Fruit fly (Drosophila melanogaster) whole organism, wandering third instar larva: ENCODE data around the gene Gr8a.

Experiments
- Abd-B ChIP-seq: fragments of >200 bp; optimal IDR thresholded peaks from 2 replicates; lab custom pipeline; 2017; ENCODE audit warnings: missing biosample characterization, missing genetic modification characterization
- CG32264 ChIP-seq: fragments of 200-800 bp; sonication (Bioruptor generic); optimal IDR thresholded peaks from 2 replicates; lab custom pipeline; 2016; ENCODE audit warnings: missing biosample characterization, missing genetic modification characterization
- Dif ChIP-seq: fragments of 200-275, 200-300 bp; sonication (Bioruptor generic); optimal IDR thresholded peaks from 2 replicates; lab custom pipeline; 2018; ENCODE audit warnings: missing biosample characterization, missing genetic modification characterization; ENCODE audit not compliant: partially characterized antibody
- Jra ChIP-seq: sonication (Bioruptor generic); optimal IDR thresholded peaks from 2 replicates; lab custom pipeline; 2016; ENCODE audit warnings: missing biosample characterization, missing genetic modification characterization
- OdsH ChIP-seq: fragments of 200-800 bp; sonication (Bioruptor generic); optimal IDR thresholded peaks from 2 replicates; lab custom pipeline; 2016; ENCODE audit warnings: missing biosample characterization, mild to moderate bottlenecking, missing genetic modification characterization
- ey ChIP-seq: fragments of 200-800 bp; sonication (Bioruptor generic); optimal IDR thresholded peaks from 2 replicates; lab custom pipeline; 2016; ENCODE audit warnings: missing biosample characterization, missing genetic modification characterization
- jim ChIP-seq: fragments of 175-275, 200-325 bp; sonication (Bioruptor generic); optimal IDR thresholded peaks from 2 replicates; lab custom pipeline; 2016; ENCODE audit warnings: missing biosample characterization, mild to moderate bottlenecking, missing genetic modification characterization
- lola ChIP-seq: fragments of >200 bp; optimal IDR thresholded peaks from 2 replicates; lab custom pipeline; 2017; ENCODE audit warnings: missing biosample characterization, missing genetic modification characterization
- psq ChIP-seq: fragments of 200-800 bp; sonication (Bioruptor generic); optimal IDR thresholded peaks from 3 replicates; lab custom pipeline; 2017; ENCODE audit warnings: missing biosample characterization, mild to moderate bottlenecking, missing genetic modification characterization, moderate library complexity
- tai ChIP-seq: sonication (Bioruptor generic); optimal IDR thresholded peaks from 2 replicates; lab custom pipeline; 2016; ENCODE audit warnings: missing biosample characterization, missing genetic modification characterization

DNA sequence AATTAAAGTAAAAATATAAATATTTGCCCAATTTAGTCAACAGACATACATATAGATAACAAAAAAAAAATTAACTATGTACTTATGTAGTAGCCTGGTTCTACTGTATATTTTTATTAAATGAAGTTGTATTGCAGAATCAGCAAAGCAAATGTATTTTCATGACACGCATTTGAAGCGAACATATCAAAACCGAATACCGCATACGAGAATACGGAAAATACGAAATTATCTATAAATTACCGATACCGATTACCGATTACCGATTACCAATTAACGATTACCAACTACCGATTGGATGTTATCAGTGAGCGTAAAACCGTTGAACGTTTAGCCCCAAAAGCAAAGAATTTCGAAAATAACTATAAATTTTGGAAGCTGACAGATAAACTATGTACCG is 39.5 kb upstream of the Gr8a start:
- TF ChIP-seq Jra (GFP tag; lab: Kevin White, UChicago) (no peak), jim (GFP tag; lab: Kevin White, UChicago) (no peak), lola (GFP tag; lab: Kevin White, UChicago) (no peak), ey (GFP tag; lab: Kevin White, UChicago) (no peak), tai (no peak), OdsH (GFP tag; lab: Kevin White, UChicago) (no peak), CG32264 (no peak), psq (GFP tag; lab: Kevin White, UChicago) (no peak), Abd-B (GFP tag; lab: Kevin White, UChicago) (no peak), Dif (no peak)
